Fruit fly (Drosophila melanogaster) whole organism: ENCODE data around the gene CG13239.

ENCODE experiments used
- Dll ChIP-seq: fragments of >200 bp; optimal IDR thresholded peaks from 2 replicates; lab custom pipeline; 2017
- pan ChIP-seq: fragments of >200 bp; optimal IDR thresholded peaks from 2 replicates; lab custom pipeline; 2017
- psq ChIP-seq: fragments of >200 bp; optimal IDR thresholded peaks from 2 replicates; lab custom pipeline; 2017
- usp ChIP-seq: fragments of >200 bp; optimal IDR thresholded peaks from 2 replicates; lab custom pipeline; 2017; ENCODE audit warnings: missing biosample characterization, missing genetic modification characterization, mixed read lengths

DNA sequence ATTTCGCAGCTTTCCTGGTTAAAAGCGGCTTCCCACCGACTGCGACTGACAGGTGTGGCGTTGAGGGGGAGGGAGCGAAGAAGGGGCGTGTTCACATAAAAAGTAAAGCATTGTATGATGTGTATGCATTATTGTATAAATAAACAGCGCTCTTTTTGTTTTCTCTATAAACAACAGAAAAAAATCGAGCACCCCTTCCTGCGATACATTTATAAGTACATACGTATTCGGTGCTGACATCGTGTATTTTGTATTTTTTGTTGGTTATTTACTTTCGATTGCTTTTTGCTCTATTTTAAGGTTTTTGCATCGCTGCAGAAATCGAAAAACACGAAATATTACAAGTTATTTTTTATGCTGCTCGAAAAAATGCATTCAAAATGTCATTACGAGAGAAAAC is 34.4 kb upstream of the CG13239 start:
- no peak for TF ChIP-seq pan (lab: Kevin White, UChicago)
- TF ChIP-seq psq (lab: Kevin White, UChicago): no peak
- no peak for TF ChIP-seq usp (GFP tag; lab: Kevin White, UChicago)
- TF ChIP-seq Dll: no peak
